Fruit fly (Drosophila melanogaster) whole organism, embryonic: Measurements from ENCODE around the gene Polr1F.

Source experiments
- B-H2 ChIP-seq: fragments of 200-800 bp; sonication (Bioruptor generic); optimal IDR thresholded peaks from 2 replicates; lab custom pipeline; 2018; ENCODE audit warnings: missing biosample characterization, mild to moderate bottlenecking, missing genetic modification characterization
- CG10147 ChIP-seq: fragments of 200-800 bp; sonication (Bioruptor generic); optimal IDR thresholded peaks from 2 replicates; lab custom pipeline; 2019; ENCODE audit warnings: missing biosample characterization, mild to moderate bottlenecking, missing genetic modification characterization, moderate library complexity
- CG10462 ChIP-seq: fragments of 200-800 bp; sonication (Bioruptor generic); optimal IDR thresholded peaks from 2 replicates; lab custom pipeline; 2016; ENCODE audit warnings: missing biosample characterization, missing genetic modification characterization
- CG13296 ChIP-seq: fragments of 200-800 bp; sonication (Bioruptor generic); optimal IDR thresholded peaks from 3 replicates; lab custom pipeline; 2018; ENCODE audit warnings: missing biosample characterization, mild to moderate bottlenecking, missing genetic modification characterization
- CG16815 ChIP-seq: fragments of 200-800 bp; sonication (Bioruptor generic); optimal IDR thresholded peaks from 3 replicates; lab custom pipeline; 2017; ENCODE audit warnings: missing biosample characterization, mild to moderate bottlenecking, missing genetic modification characterization
- CG16863 ChIP-seq: fragments of 200-800 bp; sonication (Bioruptor generic); optimal IDR thresholded peaks from 3 replicates; lab custom pipeline; 2016; ENCODE audit warnings: missing biosample characterization, missing genetic modification characterization
- CG17186 ChIP-seq: fragments of 200-800 bp; sonication (Bioruptor generic); optimal IDR thresholded peaks from 3 replicates; lab custom pipeline; 2017; ENCODE audit warnings: missing biosample characterization, missing genetic modification reagents, missing genetic modification characterization
- CG17359 ChIP-seq: fragments of 200-800 bp; sonication (Bioruptor generic); optimal IDR thresholded peaks from 3 replicates; lab custom pipeline; 2018; ENCODE audit warnings: missing biosample characterization, mild to moderate bottlenecking, missing genetic modification characterization, moderate library complexity
- CG17829 ChIP-seq: fragments of 200-800 bp; optimal IDR thresholded peaks from 2 replicates; lab custom pipeline; 2019; ENCODE audit warnings: missing biosample characterization, mild to moderate bottlenecking, missing genetic modification characterization, moderate library complexity
- CG17912 ChIP-seq: fragments of 200-800 bp; sonication (Bioruptor generic); optimal IDR thresholded peaks from 2 replicates; lab custom pipeline; 2018; ENCODE audit warnings: missing biosample characterization, mild to moderate bottlenecking, missing genetic modification characterization
- CG18011 ChIP-seq: fragments of 200-800 bp; sonication (Bioruptor generic); optimal IDR thresholded peaks from 2 replicates; lab custom pipeline; 2017; ENCODE audit warnings: missing biosample characterization, missing genetic modification characterization, mild to moderate bottlenecking, moderate library complexity, missing genotype
- CG2116 ChIP-seq: fragments of 200-800 bp; sonication (Bioruptor generic); optimal IDR thresholded peaks from 3 replicates; lab custom pipeline; 2018; ENCODE audit warnings: missing biosample characterization, mild to moderate bottlenecking, missing genetic modification characterization
- CG2712 ChIP-seq: fragments of 200-800 bp; optimal IDR thresholded peaks from 3 replicates; lab custom pipeline; 2019; ENCODE audit warnings: missing biosample characterization, mild to moderate bottlenecking, missing genetic modification characterization, moderate library complexity
- CG4282 ChIP-seq: fragments of 200-800 bp; sonication (Bioruptor generic); optimal IDR thresholded peaks from 2 replicates; lab custom pipeline; 2016; ENCODE audit warnings: missing biosample characterization, missing genetic modification characterization
- CG4328 ChIP-seq: fragments of 200-800 bp; sonication (Bioruptor generic); optimal IDR thresholded peaks from 3 replicates; lab custom pipeline; 2017; ENCODE audit warnings: missing biosample characterization, missing genetic modification reagents, missing genetic modification characterization
- CG4854 ChIP-seq: fragments of 200-800 bp; sonication (Bioruptor generic); optimal IDR thresholded peaks from 2 replicates; lab custom pipeline; 2016; ENCODE audit warnings: missing biosample characterization, missing genetic modification characterization, inconsistent platforms
- CG7271 ChIP-seq: fragments of 200-800 bp; sonication (Bioruptor generic); optimal IDR thresholded peaks from 2 replicates; lab custom pipeline; 2018; ENCODE audit warnings: missing biosample characterization, mild to moderate bottlenecking, missing genetic modification characterization, moderate library complexity
- CG7357 ChIP-seq: fragments of 200-800 bp; sonication (Bioruptor generic); IDR thresholded peaks from 3 replicates; pipeline ENCODE4 v1.3.6; 2022; ENCODE audit warnings: missing biosample characterization, missing genetic modification characterization
- CG8089 ChIP-seq: fragments of 200-800 bp; sonication (Bioruptor generic); optimal IDR thresholded peaks from 3 replicates; lab custom pipeline; 2016; ENCODE audit warnings: missing biosample characterization, missing genetic modification characterization
- CG8924 ChIP-seq: fragments of 200-800 bp; optimal IDR thresholded peaks from 3 replicates; lab custom pipeline; 2019; ENCODE audit warnings: missing biosample characterization, mild to moderate bottlenecking, missing genetic modification characterization, moderate library complexity
- Dip2 ChIP-seq: fragments of 200-800 bp; sonication (Bioruptor generic); IDR thresholded peaks from 2 replicates; pipeline ENCODE4 v1.3.6; 2022; ENCODE audit warnings: missing biosample characterization, missing genetic modification characterization
- Doc2 ChIP-seq: fragments of 200-800 bp; sonication (Bioruptor generic); IDR thresholded peaks from 2 replicates; pipeline ENCODE4 v1.3.6; 2022; ENCODE audit warnings: missing biosample characterization, missing genetic modification characterization
- E2f2 ChIP-seq: fragments of 200-800 bp; sonication (Bioruptor generic); IDR thresholded peaks from 2 replicates; pipeline ENCODE4 v1.3.6; 2022; ENCODE audit warnings: missing biosample characterization, missing genetic modification characterization
- Hand ChIP-seq: fragments of 200-800 bp; sonication (Bioruptor generic); optimal IDR thresholded peaks from 2 replicates; lab custom pipeline; 2017; ENCODE audit warnings: mild to moderate bottlenecking, missing biosample characterization, missing genetic modification reagents, missing genetic modification characterization
- MBD-R2 ChIP-seq: fragments of 200-800 bp; sonication (Bioruptor generic); IDR thresholded peaks from 2 replicates; pipeline ENCODE4 v1.3.6; 2022; ENCODE audit warnings: missing biosample characterization, missing genetic modification characterization
- Nf-YB ChIP-seq: fragments of 200-800 bp; sonication (Bioruptor generic); optimal IDR thresholded peaks from 3 replicates; lab custom pipeline; 2019; ENCODE audit warnings: missing biosample characterization, mild to moderate bottlenecking, missing genetic modification characterization, moderate library complexity
- Poxn ChIP-seq: fragments of 200-800 bp; sonication (Bioruptor generic); IDR thresholded peaks from 2 replicates; pipeline ENCODE4 v1.3.6; 2022; ENCODE audit warnings: missing biosample characterization, missing genetic modification characterization
- Ravus ChIP-seq: fragments of 200-800 bp; sonication (Bioruptor generic); IDR thresholded peaks from 2 replicates; pipeline ENCODE4 v1.3.6; 2022; ENCODE audit warnings: missing biosample characterization, missing genetic modification characterization
- Sry-δ ChIP-seq: fragments of 200-800 bp; sonication (Bioruptor generic); optimal IDR thresholded peaks from 2 replicates; lab custom pipeline; 2016; ENCODE audit warnings: missing biosample characterization, missing genetic modification characterization
- Stat92E ChIP-seq, 3 experiments: fragments of >200 bp in 2 of 3; fragments of 200-800 bp in 1 of 3; sonication (Bioruptor generic) in 1 of 3; optimal IDR thresholded peaks; 2 replicates each; lab custom pipeline; 2017 to 2019; ENCODE audit warnings: missing biosample characterization in 3 of 3, missing genetic modification characterization in 3 of 3, mild to moderate bottlenecking in 1 of 3, moderate library complexity in 1 of 3
- al ChIP-seq: fragments of 200-800 bp; sonication (Bioruptor generic); IDR thresholded peaks from 2 replicates; pipeline ENCODE4 v1.3.6; 2022; ENCODE audit warnings: missing biosample characterization, missing genetic modification characterization
- chm ChIP-seq: fragments of 200-800 bp; sonication (Bioruptor generic); IDR thresholded peaks from 2 replicates; pipeline ENCODE4 v1.3.6; 2022; ENCODE audit warnings: missing biosample characterization, missing genetic modification characterization
- fd102C ChIP-seq: fragments of 200-800 bp; sonication (Bioruptor generic); optimal IDR thresholded peaks from 2 replicates; lab custom pipeline; 2018; ENCODE audit warnings: missing biosample characterization, mild to moderate bottlenecking, missing genetic modification characterization, moderate library complexity
- grau ChIP-seq: fragments of 200-800 bp; optimal IDR thresholded peaks from 3 replicates; lab custom pipeline; 2019; ENCODE audit warnings: missing biosample characterization, mild to moderate bottlenecking, missing genetic modification characterization, moderate library complexity
- gro ChIP-seq: fragments of 200-800 bp; sonication (Bioruptor generic); optimal IDR thresholded peaks from 2 replicates; lab custom pipeline; 2016; ENCODE audit warnings: missing biosample characterization, missing genetic modification characterization
- hbn ChIP-seq: fragments of 200-800 bp; sonication (Bioruptor generic); IDR thresholded peaks from 2 replicates; pipeline ENCODE4 v1.3.6; 2022; ENCODE audit warnings: missing biosample characterization, missing genetic modification characterization; ENCODE audit not compliant: partially characterized antibody
- ken ChIP-seq: fragments of 200-800 bp; sonication (Bioruptor generic); IDR thresholded peaks from 3 replicates; pipeline ENCODE4 v1.3.6; 2022; ENCODE audit warnings: missing biosample characterization, missing genetic modification characterization
- lbe ChIP-seq: fragments of 200-800 bp; sonication (Bioruptor generic); optimal IDR thresholded peaks from 2 replicates; lab custom pipeline; 2016; ENCODE audit warnings: missing biosample characterization, mild to moderate bottlenecking, missing genetic modification characterization
- lola ChIP-seq, 3 experiments: fragments of >200 bp in 2 of 3; fragments of 200-800 bp in 1 of 3; sonication (Bioruptor generic) in 1 of 3; optimal IDR thresholded peaks; 2 replicates each; lab custom pipeline; 2017 to 2019; ENCODE audit warnings: missing biosample characterization in 3 of 3, missing genetic modification characterization in 3 of 3, mild to moderate bottlenecking in 1 of 3, moderate library complexity in 1 of 3
- maf-S ChIP-seq: fragments of 200-800 bp; sonication (Bioruptor generic); optimal IDR thresholded peaks from 2 replicates; lab custom pipeline; 2016; ENCODE audit warnings: missing biosample characterization, missing genetic modification characterization
- pb ChIP-seq: fragments of 200-800 bp; sonication (Bioruptor generic); optimal IDR thresholded peaks from 3 replicates; lab custom pipeline; 2016; ENCODE audit warnings: missing biosample characterization, missing genetic modification characterization
- pho ChIP-seq: fragments of 200-800 bp; sonication (Bioruptor generic); optimal IDR thresholded peaks from 2 replicates; lab custom pipeline; 2016; ENCODE audit warnings: missing biosample characterization, missing genetic modification characterization
- pzg ChIP-seq: fragments of 200-800 bp; sonication (Bioruptor generic); optimal IDR thresholded peaks from 3 replicates; lab custom pipeline; 2018; ENCODE audit warnings: missing biosample characterization, mild to moderate bottlenecking, missing genetic modification characterization, moderate library complexity
- repo ChIP-seq: fragments of 200-800 bp; sonication (Bioruptor generic); optimal IDR thresholded peaks from 2 replicates; lab custom pipeline; 2016; ENCODE audit warnings: missing biosample characterization, missing genetic modification characterization
- sc ChIP-seq, 3 experiments: fragments of >200 bp in 2 of 3; fragments of 200-800 bp in 1 of 3; sonication (Bioruptor generic) in 1 of 3; optimal IDR thresholded peaks; 2 replicates in 2 of 3; 3 replicates in 1 of 3; lab custom pipeline; 2017; ENCODE audit warnings: mild to moderate bottlenecking in 1 of 3, missing biosample characterization in 1 of 3, missing genetic modification characterization in 1 of 3, missing genetic modification reagents in 1 of 3
- so ChIP-seq: fragments of 200-800 bp; sonication (Bioruptor generic); IDR thresholded peaks from 3 replicates; pipeline ENCODE4 v1.3.6; 2022; ENCODE audit warnings: missing biosample characterization, missing genetic modification characterization
- tap ChIP-seq: fragments of 200-800 bp; optimal IDR thresholded peaks from 3 replicates; lab custom pipeline; 2019; ENCODE audit warnings: missing biosample characterization, mild to moderate bottlenecking, missing genetic modification characterization, moderate library complexity
- tin ChIP-seq: fragments of 200-800 bp; sonication (Bioruptor generic); optimal IDR thresholded peaks from 3 replicates; lab custom pipeline; 2016; ENCODE audit warnings: missing biosample characterization, missing genetic modification characterization
- tx ChIP-seq: fragments of 200-800 bp; sonication (Bioruptor generic); optimal IDR thresholded peaks from 2 replicates; lab custom pipeline; 2016; ENCODE audit warnings: missing biosample characterization, missing genetic modification characterization

Polr1F gene

dm6 chr2L:6919850-6920660, 12.4 kb upstream of the Polr1F start, which contains the start of gene x16 (continued):
- TF ChIP-seq CG7357 (GFP tag; lab: Robert Waterston, UW): no peak
- TF ChIP-seq B-H2 (GFP tag; lab: Kevin White, UChicago): peak; percentile 8
- TF ChIP-seq CG16815 (GFP tag; lab: Kevin White, UChicago): no peak
- TF ChIP-seq Poxn (GFP tag; lab: Robert Waterston, UW): no peak
- no peak for TF ChIP-seq CG8924 (tag; lab: Kevin White, UChicago)
- TF ChIP-seq Doc2 (GFP tag; lab: Robert Waterston, UW): no peak
- peak; percentile 56 for TF ChIP-seq pzg
- TF ChIP-seq Nf-YB (GFP tag; lab: Kevin White, UChicago): no peak
- no peak for TF ChIP-seq fd102C (GFP tag; lab: Kevin White, UChicago)
- no peak for TF ChIP-seq al (GFP tag; lab: Robert Waterston, UW)
- peak; percentile 39 for TF ChIP-seq MBD-R2
- no peak for TF ChIP-seq tx
- no peak for TF ChIP-seq CG2712 (tag; lab: Kevin White, UChicago)
- no peak for TF ChIP-seq CG17829
- TF ChIP-seq lola (GFP tag; optimal IDR thresholded peaks at IDR 0.05; lab: Kevin White, UChicago): no peak
- TF ChIP-seq pho (GFP tag; lab: Kevin White, UChicago): no peak
- no peak for TF ChIP-seq Dip2 (GFP tag; lab: Robert Waterston, UW)
- peak; percentile 54 for TF ChIP-seq E2f2 (GFP tag; lab: Robert Waterston, UW)
- TF ChIP-seq CG18011 (GFP tag; lab: Kevin White, UChicago): no peak
- TF ChIP-seq maf-S (GFP tag; lab: Kevin White, UChicago): no peak
- TF ChIP-seq CG10462 (GFP tag; lab: Kevin White, UChicago): no peak
- no peak for TF ChIP-seq grau (tag; lab: Kevin White, UChicago)
- no peak for TF ChIP-seq Stat92E (GFP tag; optimal IDR thresholded peaks at IDR 0.05; lab: Kevin White, UChicago)
- no peak for TF ChIP-seq Hand (GFP tag; lab: Kevin White, UChicago)
- TF ChIP-seq Ravus (GFP tag; lab: Robert Waterston, UW): no peak
- TF ChIP-seq CG10147 (GFP tag; lab: Kevin White, UChicago): no peak
- TF ChIP-seq ken: no peak
- no peak for TF ChIP-seq CG17186
- no peak for TF ChIP-seq repo (GFP tag; lab: Kevin White, UChicago)
- TF ChIP-seq chm (GFP tag; lab: Robert Waterston, UW): no peak
- no peak for TF ChIP-seq CG4328 (GFP tag; lab: Kevin White, UChicago)
- TF ChIP-seq CG17912 (GFP tag; lab: Kevin White, UChicago): no peak
- TF ChIP-seq hbn: no peak
- no peak for TF ChIP-seq CG17359 (tag; lab: Kevin White, UChicago)
- no peak for TF ChIP-seq CG7271
- no peak for TF ChIP-seq tin
- no peak for TF ChIP-seq lbe
- TF ChIP-seq so (GFP tag; lab: Robert Waterston, UW): no peak
- no peak for TF ChIP-seq CG16863 (GFP tag; lab: Kevin White, UChicago)
- TF ChIP-seq tap (tag; lab: Kevin White, UChicago): no peak
- TF ChIP-seq sc (optimal IDR thresholded peaks at IDR 0.05; lab: Kevin White, UChicago): no peak
- TF ChIP-seq sc (GFP tag; optimal IDR thresholded peaks at IDR 0.05; lab: Kevin White, UChicago): no peak
- no peak for TF ChIP-seq CG4854 (GFP tag; lab: Kevin White, UChicago)
- no peak for TF ChIP-seq gro (GFP tag; lab: Kevin White, UChicago)
- peak; percentile 5 for TF ChIP-seq Sry-δ (GFP tag; lab: Kevin White, UChicago)
- no peak for TF ChIP-seq CG13296 (GFP tag; lab: Kevin White, UChicago)
- no peak for TF ChIP-seq CG4282 (GFP tag; lab: Kevin White, UChicago)
- TF ChIP-seq pb (GFP tag; lab: Kevin White, UChicago): no peak
- no peak for TF ChIP-seq CG2116 (GFP tag; lab: Kevin White, UChicago)
- TF ChIP-seq CG8089 (GFP tag; lab: Kevin White, UChicago): no peak
